Worm (Caenorhabditis elegans): ENCODE measurements around the gene H04M03.11.
A peak's percentile ranks its signal among the peaks of the same experiment; 100 is the strongest.

The H04M03.11 gene

DNA sequence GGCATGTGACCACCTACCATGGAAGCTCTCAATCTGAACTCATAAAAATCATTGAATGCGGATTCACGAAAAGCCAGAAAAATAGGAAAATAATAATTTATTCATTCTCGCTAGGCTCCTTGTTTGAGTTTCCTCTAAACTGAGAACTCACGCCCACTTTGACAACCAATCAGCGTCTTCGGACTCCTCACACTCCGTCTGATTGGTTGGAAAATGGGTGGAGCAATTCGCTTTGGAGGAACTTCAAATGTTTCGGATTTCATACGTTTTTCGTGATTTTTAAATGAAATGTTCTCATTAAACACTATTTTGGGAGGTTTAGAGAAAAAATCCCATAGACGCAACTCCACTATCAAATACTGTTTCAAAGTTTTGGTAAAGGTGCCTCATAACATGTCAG lies 41.5 kb downstream of the H04M03.11 start:
- TF ChIP-seq efl-1 (optimal IDR thresholded peaks at IDR 0.05) (no peak), efl-1 (GFP tag; optimal IDR thresholded peaks at IDR 0.05 in 1 of 2) (peak in 1 of 2 experiments; percentile 58), elt-2 (tag; optimal IDR thresholded peaks at IDR 0.05) (no peak)

ce11 chrIV:5839178-5839577 lies 45.2 kb downstream of the H04M03.11 start, which contains the start of gene C06E7.2:
Gene C06E7.2, plus strand, starts transcription at chrIV:5839478.
- TF ChIP-seq sox-4 (tag; optimal IDR thresholded peaks at IDR 0.05) (no peak), aly-2 (tag; optimal IDR thresholded peaks at IDR 0.05) (no peak), nhr-85 (tag) (no peak), efl-3 (GFP tag; optimal IDR thresholded peaks at IDR 0.05) (no peak), tlp-1 (tag; optimal IDR thresholded peaks at IDR 0.05) (no peak), fkh-4 (tag; optimal IDR thresholded peaks at IDR 0.05; ENCODE audit: borderline replicate concordance) (no peak), mab-9 (GFP tag; IDR thresholded peaks at IDR 0.05) (no peak)

DNA sequence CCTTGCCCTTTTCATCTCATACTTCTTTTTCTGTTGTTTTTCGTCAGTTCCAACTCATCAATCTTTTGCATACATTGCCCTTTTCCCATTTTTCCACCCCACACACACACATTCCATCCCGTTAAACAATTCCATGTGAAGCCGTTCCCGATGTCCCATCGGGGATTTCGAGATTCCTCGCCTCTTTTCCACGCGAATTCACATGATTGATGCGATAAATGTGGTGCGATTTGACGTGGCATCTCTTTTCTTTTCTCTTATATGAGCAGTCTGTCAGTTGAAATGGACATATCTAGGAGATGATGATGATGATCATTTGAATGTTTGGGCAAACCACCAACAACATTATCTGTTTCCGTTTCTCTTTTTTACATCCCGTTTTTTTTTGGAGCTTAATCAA lies 50.2 kb downstream of the H04M03.11 start:
- peak; percentile 21 for TF ChIP-seq lin-14 (GFP tag; optimal IDR thresholded peaks at IDR 0.05)
- no peak for TF ChIP-seq mef-2 (tag; optimal IDR thresholded peaks at IDR 0.05)

DNA sequence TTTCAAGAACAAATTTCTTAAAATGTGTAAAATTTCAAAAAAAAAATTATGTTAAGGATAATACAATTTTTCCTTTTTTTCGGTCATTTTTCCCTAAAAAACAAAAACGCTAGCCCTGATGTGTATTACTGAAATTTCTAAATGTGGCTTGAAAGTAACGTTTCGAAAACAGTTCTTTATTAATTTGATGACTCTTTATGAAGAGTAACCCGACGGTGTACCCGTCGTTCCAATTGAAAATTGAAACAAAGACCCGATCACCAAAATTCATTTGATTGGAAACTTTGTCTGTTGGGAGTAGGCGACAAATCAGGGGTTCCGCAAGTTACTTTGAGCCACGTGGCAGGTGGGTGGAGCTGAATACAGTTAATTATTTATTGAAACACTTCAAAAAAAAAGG lies 51.6 kb downstream of the H04M03.11 start:
- TF ChIP-seq egl-13 (tag; optimal IDR thresholded peaks at IDR 0.05), result no peak
- no peak for TF ChIP-seq pax-3 (tag; optimal IDR thresholded peaks at IDR 0.05)
- no peak for TF ChIP-seq hlh-4 (tag; optimal IDR thresholded peaks at IDR 0.05)
- TF ChIP-seq C04F5.9 (tag; optimal IDR thresholded peaks at IDR 0.05), result no peak
- no peak for TF ChIP-seq efl-3 (GFP tag; optimal IDR thresholded peaks at IDR 0.05)
- TF ChIP-seq F16B12.6 (tag; optimal IDR thresholded peaks at IDR 0.05), result no peak
- TF ChIP-seq tlp-1 (tag; optimal IDR thresholded peaks at IDR 0.05), result no peak
- no peak for TF ChIP-seq xbp-1 (tag; optimal IDR thresholded peaks at IDR 0.05)
- no peak for TF ChIP-seq ceh-88 (GFP tag; IDR thresholded peaks at IDR 0.05)
- no peak for TF ChIP-seq unc-86 (tag; optimal IDR thresholded peaks at IDR 0.05)
- no peak for TF ChIP-seq fkh-10 (GFP tag; optimal IDR thresholded peaks at IDR 0.05)
- TF ChIP-seq elt-2 (tag; optimal IDR thresholded peaks at IDR 0.05), result no peak
- no peak for TF ChIP-seq C34B4.2 (tag; optimal IDR thresholded peaks at IDR 0.05)
- no peak for TF ChIP-seq nhr-12 (tag; optimal IDR thresholded peaks at IDR 0.05)
- TF ChIP-seq fkh-8 (tag; optimal IDR thresholded peaks at IDR 0.05), result no peak
- TF ChIP-seq lsy-2 (tag; optimal IDR thresholded peaks at IDR 0.05), result no peak
- TF ChIP-seq blmp-1 (tag; optimal IDR thresholded peaks at IDR 0.05), result no peak
